Worm (Caenorhabditis elegans) whole organism, L2 larva: ENCODE data around the gene abf-6.

ENCODE experiments used
- C34F6.9 ChIP-seq: fragments of 150-350 bp; optimal IDR thresholded peaks from 2 replicates; lab custom pipeline; 2014; ENCODE audit warnings: missing biosample characterization, missing genetic modification characterization
- Y55F3AM.14 ChIP-seq: fragments of 200-800 bp; sonication (Bioruptor generic); optimal IDR thresholded peaks from 2 replicates; lab custom pipeline; 2018; ENCODE audit warnings: mild to moderate bottlenecking, missing genetic modification characterization, missing compliant biosample characterization
- ZK546.5 ChIP-seq: sonication (generic microtip); optimal IDR thresholded peaks from 2 replicates; lab custom pipeline; 2017; ENCODE audit warnings: missing biosample characterization, missing genetic modification characterization
- alr-1 ChIP-seq: fragments of 150-350 bp; optimal IDR thresholded peaks from 2 replicates; lab custom pipeline; 2014; ENCODE audit warnings: missing biosample characterization, missing genetic modification characterization
- aly-2 ChIP-seq: fragments of 150-350 bp; optimal IDR thresholded peaks from 2 replicates; lab custom pipeline; 2014; ENCODE audit warnings: missing biosample characterization, missing genetic modification characterization
- blmp-1 ChIP-seq: sonication (generic microtip); optimal IDR thresholded peaks from 2 replicates; lab custom pipeline; 2017; ENCODE audit warnings: missing genetic modification characterization, mild to moderate bottlenecking, missing compliant biosample characterization, antibody characterized with exemption, moderate library complexity; ENCODE audit not compliant: insufficient read depth
- ceh-16 ChIP-seq: fragments of 150-350 bp; optimal IDR thresholded peaks from 2 replicates; lab custom pipeline; 2014; ENCODE audit warnings: missing biosample characterization, missing genetic modification characterization
- crh-2 ChIP-seq: sonication (generic microtip); optimal IDR thresholded peaks from 2 replicates; lab custom pipeline; 2017; ENCODE audit warnings: missing biosample characterization, missing genetic modification characterization
- egl-27 ChIP-seq: sonication (generic microtip); optimal IDR thresholded peaks from 3 replicates; lab custom pipeline; 2017; ENCODE audit warnings: missing biosample characterization, missing genetic modification reagents, missing genetic modification characterization
- elt-1 ChIP-seq: fragments of 150-350 bp; optimal IDR thresholded peaks from 2 replicates; lab custom pipeline; 2014; ENCODE audit warnings: missing biosample characterization, missing genetic modification characterization
- fos-1 ChIP-seq: fragments of 150-350 bp; optimal IDR thresholded peaks from 2 replicates; lab custom pipeline; 2014; ENCODE audit warnings: missing biosample characterization, missing genetic modification characterization
- gmeb-1 ChIP-seq: fragments of 150-350 bp; optimal IDR thresholded peaks from 2 replicates; lab custom pipeline; 2014; ENCODE audit warnings: missing biosample characterization, missing genetic modification characterization
- lin-11 ChIP-seq: fragments of 150-350 bp; sonication (generic microtip); optimal IDR thresholded peaks from 2 replicates; lab custom pipeline; 2014; ENCODE audit warnings: missing biosample characterization, missing genetic modification characterization, inconsistent platforms, mixed read lengths
- lin-13 ChIP-seq: fragments of 150-350 bp; optimal IDR thresholded peaks from 2 replicates; lab custom pipeline; 2014; ENCODE audit warnings: missing biosample characterization, missing genetic modification reagents, missing genetic modification characterization
- lin-39 ChIP-seq: fragments of 150-350 bp; optimal IDR thresholded peaks from 2 replicates; lab custom pipeline; 2014; ENCODE audit warnings: missing biosample characterization, missing genetic modification reagents, missing genetic modification characterization
- lsy-2 ChIP-seq, 2 experiments: fragments of 150-350 bp in 1 of 2; sonication (generic microtip) in 1 of 2; optimal IDR thresholded peaks; 2 replicates each; lab custom pipeline; 2014 to 2017; ENCODE audit warnings: missing biosample characterization in 2 of 2, missing genetic modification characterization in 2 of 2
- mab-5 ChIP-seq: fragments of 150-350 bp; optimal IDR thresholded peaks from 2 replicates; lab custom pipeline; 2014; ENCODE audit warnings: missing biosample characterization, missing genetic modification characterization
- mbf-1 ChIP-seq: sonication (generic microtip); optimal IDR thresholded peaks from 2 replicates; lab custom pipeline; 2017; ENCODE audit warnings: missing biosample characterization, missing genetic modification characterization
- mdl-1 ChIP-seq, 2 experiments: fragments of 150-350 bp in 1 of 2; sonication (generic microtip) in 1 of 2; optimal IDR thresholded peaks; 2 replicates each; lab custom pipeline; 2017; ENCODE audit warnings: missing biosample characterization in 2 of 2, missing genetic modification characterization in 2 of 2
- nhr-11 ChIP-seq: fragments of 150-350 bp; optimal IDR thresholded peaks from 2 replicates; lab custom pipeline; 2014; ENCODE audit warnings: missing biosample characterization, missing genetic modification characterization
- nhr-129 ChIP-seq: fragments of 150-350 bp; optimal IDR thresholded peaks from 2 replicates; lab custom pipeline; 2014; ENCODE audit warnings: missing biosample characterization, missing genetic modification characterization
- nhr-21 ChIP-seq: fragments of 150-350 bp; optimal IDR thresholded peaks from 2 replicates; lab custom pipeline; 2014; ENCODE audit warnings: missing biosample characterization, missing genetic modification characterization
- nhr-23 ChIP-seq: fragments of 150-350 bp; optimal IDR thresholded peaks from 2 replicates; lab custom pipeline; 2014; ENCODE audit warnings: missing biosample characterization, missing genetic modification reagents, missing genetic modification characterization
- nhr-237 ChIP-seq: fragments of 150-350 bp; optimal IDR thresholded peaks from 2 replicates; lab custom pipeline; 2014; ENCODE audit warnings: missing biosample characterization, missing genetic modification characterization
- nhr-25 ChIP-seq: fragments of 150-350 bp; sonication (generic microtip); optimal IDR thresholded peaks from 3 replicates; lab custom pipeline; 2014; ENCODE audit warnings: missing biosample characterization, missing genetic modification characterization
- nhr-6 ChIP-seq: fragments of 150-350 bp; optimal IDR thresholded peaks from 2 replicates; lab custom pipeline; 2014; ENCODE audit warnings: missing biosample characterization, missing genetic modification characterization
- peb-1 ChIP-seq: fragments of 150-350 bp; optimal IDR thresholded peaks from 2 replicates; lab custom pipeline; 2014; ENCODE audit warnings: missing biosample characterization, missing genetic modification characterization
- skn-1 ChIP-seq: sonication (generic microtip); optimal IDR thresholded peaks from 2 replicates; lab custom pipeline; 2017; ENCODE audit warnings: missing biosample characterization, missing genetic modification characterization
- sma-9 ChIP-seq, 2 experiments: fragments of 150-350 bp in 1 of 2; sonication (generic microtip) in 1 of 2; optimal IDR thresholded peaks; 2 replicates each; lab custom pipeline; 2014 to 2016; ENCODE audit warnings: missing genetic modification characterization in 2 of 2, mild to moderate bottlenecking in 1 of 2, missing biosample characterization in 1 of 2, missing compliant biosample characterization in 1 of 2, missing genetic modification reagents in 1 of 2, moderate library complexity in 1 of 2
- snpc-4 ChIP-seq: fragments of 150-350 bp; optimal IDR thresholded peaks from 2 replicates; lab custom pipeline; 2014; ENCODE audit warnings: missing biosample characterization, missing genetic modification characterization
- unc-39 ChIP-seq: fragments of 150-350 bp; optimal IDR thresholded peaks from 2 replicates; lab custom pipeline; 2014; ENCODE audit warnings: missing biosample characterization, missing genetic modification characterization
- unc-55 ChIP-seq: fragments of 150-350 bp; sonication (generic microtip); optimal IDR thresholded peaks from 3 replicates; lab custom pipeline; 2014; ENCODE audit warnings: missing biosample characterization, missing genetic modification reagents, missing genetic modification characterization
- unc-62 ChIP-seq: fragments of 150-350 bp; optimal IDR thresholded peaks from 2 replicates; lab custom pipeline; 2014; ENCODE audit warnings: missing biosample characterization, missing genetic modification reagents, missing genetic modification characterization
- zag-1 ChIP-seq: fragments of 150-350 bp; optimal IDR thresholded peaks from 2 replicates; lab custom pipeline; 2014; ENCODE audit warnings: missing biosample characterization, missing genetic modification characterization
- ztf-1 ChIP-seq: fragments of 200-800 bp; sonication (Bioruptor generic); conservative IDR thresholded peaks from 2 replicates; pipeline ENCODE4 v1.3.6; 2022; ENCODE audit warnings: missing genetic modification characterization, missing compliant biosample characterization
- ztf-11 ChIP-seq: sonication (generic microtip); optimal IDR thresholded peaks from 2 replicates; lab custom pipeline; 2017; ENCODE audit warnings: missing biosample characterization, missing genetic modification characterization
- ztf-4 ChIP-seq: fragments of 150-350 bp; optimal IDR thresholded peaks from 2 replicates; lab custom pipeline; 2014; ENCODE audit warnings: missing biosample characterization, missing genetic modification characterization

abf-6 gene

ce11 chrX:12815367-12815766, 21.4 kb downstream of the abf-6 start:
- TF ChIP-seq gmeb-1 (tag; lab: Kevin White, UChicago) (no peak), mbf-1 (tag; lab: Kevin White, UChicago) (no peak), zag-1 (tag; lab: Kevin White, UChicago) (no peak), nhr-25 (tag; lab: Kevin White, UChicago) (no peak), ztf-4 (no peak), unc-62 (GFP tag; lab: Kevin White, UChicago) (no peak), lsy-2 (tag; optimal IDR thresholded peaks at IDR 0.05; lab: Kevin White, UChicago) (no peak), lin-13 (GFP tag; lab: Kevin White, UChicago) (no peak), nhr-129 (tag; lab: Kevin White, UChicago) (no peak), egl-27 (tag; lab: Kevin White, UChicago) (no peak), fos-1 (tag; lab: Kevin White, UChicago) (no peak), nhr-11 (tag; lab: Kevin White, UChicago) (no peak), ztf-11 (tag; lab: Kevin White, UChicago) (no peak), C34F6.9 (tag; lab: Kevin White, UChicago) (no peak), sma-9 (GFP tag; optimal IDR thresholded peaks at IDR 0.05; lab: Kevin White, UChicago) (no peak), sma-9 (tag; optimal IDR thresholded peaks at IDR 0.05; lab: Kevin White, UChicago) (no peak), nhr-237 (tag; lab: Kevin White, UChicago) (no peak), peb-1 (tag; lab: Kevin White, UChicago) (no peak), Y55F3AM.14 (GFP tag; lab: Kevin White, UChicago) (no peak), unc-55 (GFP tag; lab: Kevin White, UChicago) (no peak), nhr-21 (tag; lab: Kevin White, UChicago) (no peak)

DNA sequence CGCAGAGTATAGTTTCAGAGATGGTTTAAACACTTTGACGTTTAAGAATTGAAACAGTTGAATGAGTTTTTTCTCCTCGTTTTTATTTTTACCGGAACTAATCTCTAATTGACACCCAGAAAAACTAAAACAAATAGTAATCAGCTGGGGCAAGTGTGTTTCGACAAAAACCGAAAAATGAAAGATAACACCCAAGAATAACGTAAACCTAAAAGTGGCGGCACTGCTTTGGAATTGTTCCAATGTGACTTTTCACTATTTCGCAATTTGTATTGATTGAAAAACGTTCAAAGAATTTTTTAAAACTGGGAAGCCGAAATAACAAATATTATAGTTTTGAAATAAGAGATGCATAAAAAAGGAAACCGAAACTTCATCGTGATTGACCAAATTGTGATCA, 24.9 kb downstream of the abf-6 start:
- TF ChIP-seq fos-1 (tag; lab: Kevin White, UChicago) (peak; percentile 15), unc-39 (tag; lab: Kevin White, UChicago) (no peak)

ce11 chrX:12819512-12819911, 25.6 kb downstream of the abf-6 start:
- TF ChIP-seq unc-55 (GFP tag; lab: Kevin White, UChicago): no peak
- TF ChIP-seq lin-11 (tag; lab: Kevin White, UChicago): no peak
- TF ChIP-seq aly-2 (tag; lab: Kevin White, UChicago): no peak
- TF ChIP-seq mdl-1 (tag; optimal IDR thresholded peaks at IDR 0.05; lab: Kevin White, UChicago): no peak
- TF ChIP-seq fos-1 (tag; lab: Kevin White, UChicago): peak; percentile 7
- no peak for TF ChIP-seq mab-5
- TF ChIP-seq snpc-4 (tag; lab: Kevin White, UChicago): no peak
- no peak for TF ChIP-seq blmp-1 (tag; lab: Kevin White, UChicago)

- TF ChIP-seq nhr-23 (tag; lab: Kevin White, UChicago) (no peak), lin-11 (tag; lab: Kevin White, UChicago) (no peak), skn-1 (tag; lab: Kevin White, UChicago) (no peak), mdl-1 (tag; optimal IDR thresholded peaks at IDR 0.05; lab: Kevin White, UChicago) (no peak), nhr-237 (tag; lab: Kevin White, UChicago) (no peak), ztf-1 (no peak), peb-1 (tag; lab: Kevin White, UChicago) (no peak), lin-39 (tag; lab: Kevin White, UChicago) (no peak), snpc-4 (tag; lab: Kevin White, UChicago) (no peak), alr-1 (tag; lab: Kevin White, UChicago) (no peak), egl-27 (tag; lab: Kevin White, UChicago) (no peak), lsy-2 (tag; optimal IDR thresholded peaks at IDR 0.05; lab: Kevin White, UChicago) (no peak), ceh-16 (tag; lab: Kevin White, UChicago) (no peak), elt-1 (tag; lab: Kevin White, UChicago) (no peak), blmp-1 (tag; lab: Kevin White, UChicago) (no peak)
These were observed 31.3 kb downstream of the abf-6 start for ce11 chrX:12825174-12825573.

DNA sequence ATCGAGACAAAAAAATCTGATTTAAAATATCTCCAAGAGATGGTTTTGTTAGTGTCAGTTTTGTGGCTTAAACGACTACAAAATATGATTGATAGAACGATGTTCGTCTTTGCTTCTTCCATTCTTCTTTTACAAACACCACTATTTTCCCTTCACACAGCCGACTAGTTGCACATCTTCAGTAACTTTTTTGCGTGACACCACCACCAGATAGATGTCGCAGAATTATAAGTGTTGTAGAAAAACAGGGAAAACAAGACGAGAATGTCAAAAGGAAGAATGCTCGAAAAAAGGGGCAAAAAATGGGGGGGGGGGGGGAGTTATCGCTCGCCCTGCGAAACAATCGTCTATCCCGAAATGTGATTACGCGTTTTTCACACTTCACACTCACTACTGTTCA, 32.9 kb downstream of the abf-6 start:
- TF ChIP-seq sma-9 (GFP tag; optimal IDR thresholded peaks at IDR 0.05; lab: Kevin White, UChicago) (no peak), sma-9 (tag; optimal IDR thresholded peaks at IDR 0.05; lab: Kevin White, UChicago) (no peak), fos-1 (tag; lab: Kevin White, UChicago) (no peak), nhr-129 (tag; lab: Kevin White, UChicago) (no peak), nhr-6 (tag; lab: Kevin White, UChicago) (no peak), crh-2 (no peak), ZK546.5 (tag; lab: Kevin White, UChicago) (no peak), zag-1 (tag; lab: Kevin White, UChicago) (no peak), gmeb-1 (tag; lab: Kevin White, UChicago) (no peak)
